Fruit fly (Drosophila melanogaster): ENCODE measurements around the gene CG43841.

CG43841 gene

DNA sequence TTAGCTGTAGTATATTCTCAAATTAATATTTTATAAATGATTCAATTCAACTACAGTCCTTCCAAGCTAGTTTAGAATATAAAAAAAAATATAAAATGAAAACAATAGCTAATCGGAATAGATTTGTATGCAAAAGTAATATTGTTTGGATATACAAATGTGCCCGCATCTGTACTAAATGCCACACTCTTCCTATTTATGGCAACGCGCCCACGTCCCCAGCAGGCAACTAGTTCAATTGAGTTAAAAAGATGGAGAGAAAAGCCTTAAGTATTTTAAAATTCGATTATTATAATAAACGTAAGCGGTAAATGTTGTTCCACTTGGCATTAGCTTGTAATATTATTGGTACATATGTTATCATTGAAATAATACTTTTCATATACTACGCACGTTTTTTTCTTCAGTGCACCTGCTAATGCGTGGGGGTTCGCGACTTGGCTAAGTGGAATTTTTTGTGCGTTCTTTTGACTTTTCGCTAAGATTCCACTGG, 33.9 kb upstream of the CG43841 start (continued):
- TF ChIP-seq CG6813 (GFP tag; optimal IDR thresholded peaks at IDR 0.05): peak; percentile 24
- 0 out of 2 replicates have a peak, but pooled peaks have one; percentile 25 for TF ChIP-seq wdn (GFP tag; IDR thresholded peaks at IDR 0.05)
- TF ChIP-seq lilli (GFP tag; optimal IDR thresholded peaks at IDR 0.05): peak; percentile 76
- TF ChIP-seq CG14441 (GFP tag; IDR thresholded peaks at IDR 0.05): peak; percentile 15; the same call in 1 of the 2 replicates
- peak; percentile 63 for TF ChIP-seq lmd (GFP tag; IDR thresholded peaks at IDR 0.05)
- TF ChIP-seq CG11695 (GFP tag; IDR thresholded peaks at IDR 0.05): peak; percentile 51; the same call in 2 of the 3 replicates
- TF ChIP-seq Hmr (GFP tag; optimal IDR thresholded peaks at IDR 0.05): peak; percentile 63
- TF ChIP-seq CG18476 (GFP tag; optimal IDR thresholded peaks at IDR 0.05): peak; percentile 58
- TF ChIP-seq sqz (GFP tag; optimal IDR thresholded peaks at IDR 0.05): peak; percentile 5
- TF ChIP-seq pnt (GFP tag; optimal IDR thresholded peaks at IDR 0.05): peak; percentile 29
- TF ChIP-seq ttk (GFP tag; IDR thresholded peaks at IDR 0.05): peak; percentile 45
- peak; percentile 56 for TF ChIP-seq ems (GFP tag; optimal IDR thresholded peaks at IDR 0.05)
- no peak for TF ChIP-seq CG15696 (tag; optimal IDR thresholded peaks at IDR 0.05)
- TF ChIP-seq crol (GFP tag; IDR thresholded peaks at IDR 0.05): no peak
- TF ChIP-seq Awh (GFP tag; IDR thresholded peaks at IDR 0.05): 0 out of 2 replicates have a peak, but pooled peaks have one; percentile 44
- peak; percentile 49 for TF ChIP-seq CG13624 (GFP tag; optimal IDR thresholded peaks at IDR 0.05)
- TF ChIP-seq croc (GFP tag; conservative IDR thresholded peaks at IDR 0.05): peak; percentile 50; the same call in 2 of the 3 replicates
- peak; percentile 16 for TF ChIP-seq Spps (tag; optimal IDR thresholded peaks at IDR 0.05)
- no peak for TF ChIP-seq grn (GFP tag; optimal IDR thresholded peaks at IDR 0.05)
- TF ChIP-seq odd (GFP tag; optimal IDR thresholded peaks at IDR 0.05): peak; percentile 61
- TF ChIP-seq CG33557 (GFP tag; optimal IDR thresholded peaks at IDR 0.05): no peak
- peak; percentile 60 for TF ChIP-seq ewg (GFP tag; optimal IDR thresholded peaks at IDR 0.05)
- peak; percentile 56 for TF ChIP-seq Chrac-16 (GFP tag; optimal IDR thresholded peaks at IDR 0.05)
- TF ChIP-seq CG14860 (GFP tag; IDR thresholded peaks at IDR 0.05; ENCODE audit: partially characterized antibody): no peak
- TF ChIP-seq CG16779 (GFP tag; IDR thresholded peaks at IDR 0.05): peak; percentile 24; the same call in 1 of the 2 replicates
- peak; percentile 56 for TF ChIP-seq cwo (GFP tag; optimal IDR thresholded peaks at IDR 0.05)
- peak; percentile 58 for TF ChIP-seq D19A (tag; optimal IDR thresholded peaks at IDR 0.05)
- 0 out of 3 replicates have a peak, but pooled peaks have one; percentile 48 for TF ChIP-seq ase (GFP tag; IDR thresholded peaks at IDR 0.05)
- TF ChIP-seq pita (GFP tag; optimal IDR thresholded peaks at IDR 0.05): no peak
- TF ChIP-seq zfh2 (GFP tag; optimal IDR thresholded peaks at IDR 0.05): peak; percentile 49
- peak; percentile 55 for TF ChIP-seq CG4820 (GFP tag; optimal IDR thresholded peaks at IDR 0.05)
- TF ChIP-seq Stat92E (GFP tag; optimal IDR thresholded peaks at IDR 0.05): peak in 1 of 3 experiments; percentile 48
- peak; percentile 87 for TF ChIP-seq CG11504 (tag; optimal IDR thresholded peaks at IDR 0.05)
- no peak for TF ChIP-seq CkIIα-i1 (GFP tag; IDR thresholded peaks at IDR 0.05)
- peak; percentile 44 for TF ChIP-seq CG15011 (GFP tag; optimal IDR thresholded peaks at IDR 0.05)
- peak; percentile 15 for TF ChIP-seq Dip3 (GFP tag; optimal IDR thresholded peaks at IDR 0.05)
- peak; percentile 68 for TF ChIP-seq CG3281 (GFP tag; optimal IDR thresholded peaks at IDR 0.05)
- no peak for TF ChIP-seq ham (GFP tag; IDR thresholded peaks at IDR 0.05)
- TF ChIP-seq CG3407 (GFP tag; optimal IDR thresholded peaks at IDR 0.05): peak; percentile 58
- TF ChIP-seq CG17802 (tag; optimal IDR thresholded peaks at IDR 0.05): no peak
- TF ChIP-seq CG34422 (GFP tag; IDR thresholded peaks at IDR 0.05): peak; percentile 49; the same call in 2 of the 3 replicates
- TF ChIP-seq sr (GFP tag; IDR thresholded peaks at IDR 0.05): peak; percentile 86
- peak; percentile 59 for TF ChIP-seq oc (tag; optimal IDR thresholded peaks at IDR 0.05)
- TF ChIP-seq crp (GFP tag; optimal IDR thresholded peaks at IDR 0.05): peak in 1 of 2 experiments; percentile 16
- peak; percentile 18 for TF ChIP-seq tup (GFP tag; optimal IDR thresholded peaks at IDR 0.05)
- 0 out of 2 replicates have a peak, but pooled peaks have one; percentile 11 for TF ChIP-seq CG1024 (GFP tag; IDR thresholded peaks at IDR 0.05)
- TF ChIP-seq salm (tag; optimal IDR thresholded peaks at IDR 0.05): peak; percentile 55
- TF ChIP-seq CG9932 (GFP tag; IDR thresholded peaks at IDR 0.05): peak; percentile 64
- no peak; the same call in 2 of the 3 replicates for TF ChIP-seq CG11456 (GFP tag; IDR thresholded peaks at IDR 0.05)

All from whole organism, embryonic.